Fruit fly (Drosophila melanogaster) whole organism, embryonic: ENCODE data around the gene CG31445.

Experiments used
- Abd-B ChIP-seq: fragments of 200-800 bp; sonication (Bioruptor generic); optimal IDR thresholded peaks from 2 replicates; lab custom pipeline; 2018; ENCODE audit warnings: missing biosample characterization, mild to moderate bottlenecking, missing genetic modification characterization, moderate library complexity
- CG10979 ChIP-seq: fragments of 200-800 bp; sonication (Bioruptor generic); optimal IDR thresholded peaks from 2 replicates; lab custom pipeline; 2018; ENCODE audit warnings: missing biosample characterization, mild to moderate bottlenecking, missing genetic modification characterization, moderate library complexity
- CG12219 ChIP-seq: fragments of 200-800 bp; sonication (Bioruptor generic); optimal IDR thresholded peaks from 3 replicates; lab custom pipeline; 2018; ENCODE audit warnings: missing biosample characterization, mild to moderate bottlenecking, missing genetic modification characterization
- CG12299 ChIP-seq: fragments of 200-800 bp; sonication (Bioruptor generic); optimal IDR thresholded peaks from 2 replicates; lab custom pipeline; 2018; ENCODE audit warnings: missing biosample characterization, mild to moderate bottlenecking, missing genetic modification characterization
- CG1233 ChIP-seq: fragments of 200-800 bp; sonication (Bioruptor generic); optimal IDR thresholded peaks from 4 replicates; lab custom pipeline; 2018; ENCODE audit warnings: missing biosample characterization, mild to moderate bottlenecking, missing genetic modification characterization
- CG12744 ChIP-seq: fragments of 200-800 bp; sonication (Bioruptor generic); optimal IDR thresholded peaks from 2 replicates; lab custom pipeline; 2016; ENCODE audit warnings: missing biosample characterization, missing genetic modification characterization
- CG13296 ChIP-seq: fragments of 200-800 bp; sonication (Bioruptor generic); optimal IDR thresholded peaks from 3 replicates; lab custom pipeline; 2018; ENCODE audit warnings: missing biosample characterization, mild to moderate bottlenecking, missing genetic modification characterization
- CG13894 ChIP-seq: fragments of 200-800 bp; sonication (Bioruptor generic); optimal IDR thresholded peaks from 3 replicates; lab custom pipeline; 2018; ENCODE audit warnings: missing biosample characterization, mild to moderate bottlenecking, missing genetic modification characterization, moderate library complexity
- CG14014 ChIP-seq: fragments of 200-800 bp; sonication (Bioruptor generic); IDR thresholded peaks from 2 replicates; pipeline ENCODE4 v1.3.6; 2022; ENCODE audit warnings: missing biosample characterization, missing genetic modification characterization
- CG14441 ChIP-seq: fragments of 200-800 bp; sonication (Bioruptor generic); IDR thresholded peaks from 2 replicates; pipeline ENCODE4 v1.3.6; 2022; ENCODE audit warnings: missing biosample characterization, missing genetic modification characterization
- CG15696 ChIP-seq: fragments of 200-800 bp; sonication (Bioruptor generic); optimal IDR thresholded peaks from 2 replicates; lab custom pipeline; 2019; ENCODE audit warnings: missing biosample characterization, mild to moderate bottlenecking, missing genetic modification characterization, moderate library complexity
- CG18262 ChIP-seq: fragments of 200-800 bp; optimal IDR thresholded peaks from 3 replicates; lab custom pipeline; 2019; ENCODE audit warnings: missing biosample characterization, mild to moderate bottlenecking, missing genetic modification characterization, moderate library complexity
- CG2678 ChIP-seq: fragments of 200-800 bp; sonication (Bioruptor generic); optimal IDR thresholded peaks from 3 replicates; lab custom pipeline; 2019; ENCODE audit warnings: missing biosample characterization, mild to moderate bottlenecking, missing genetic modification characterization, moderate library complexity
- CG3995 ChIP-seq: fragments of 200-800 bp; sonication (Bioruptor generic); optimal IDR thresholded peaks from 3 replicates; lab custom pipeline; 2016; ENCODE audit warnings: missing biosample characterization, missing genetic modification characterization
- CG4854 ChIP-seq: fragments of 200-800 bp; sonication (Bioruptor generic); optimal IDR thresholded peaks from 2 replicates; lab custom pipeline; 2016; ENCODE audit warnings: missing biosample characterization, missing genetic modification characterization, inconsistent platforms
- CG9727 ChIP-seq: fragments of 200-800 bp; sonication (Bioruptor generic); optimal IDR thresholded peaks from 3 replicates; lab custom pipeline; 2017; ENCODE audit warnings: missing biosample characterization, mild to moderate bottlenecking, missing genetic modification characterization
- CoRest ChIP-seq: fragments of 200-800 bp; sonication (Bioruptor generic); optimal IDR thresholded peaks from 3 replicates; lab custom pipeline; 2018; ENCODE audit warnings: missing biosample characterization, mild to moderate bottlenecking, missing genetic modification characterization, moderate library complexity
- Dip2 ChIP-seq: fragments of 200-800 bp; sonication (Bioruptor generic); IDR thresholded peaks from 2 replicates; pipeline ENCODE4 v1.3.6; 2022; ENCODE audit warnings: missing biosample characterization, missing genetic modification characterization
- Doc3 ChIP-seq: fragments of 200-800 bp; sonication (Bioruptor generic); IDR thresholded peaks from 3 replicates; pipeline ENCODE4 v1.3.6; 2022; ENCODE audit warnings: missing biosample characterization, missing genetic modification characterization; ENCODE audit not compliant: partially characterized antibody
- Dref ChIP-seq: fragments of 200-800 bp; sonication (Bioruptor generic); IDR thresholded peaks from 2 replicates; pipeline ENCODE4 v1.3.6; 2022; ENCODE audit warnings: missing biosample characterization, missing genetic modification characterization
- Elba2 ChIP-seq: fragments of 200-800 bp; sonication (Bioruptor generic); optimal IDR thresholded peaks from 3 replicates; lab custom pipeline; 2016; ENCODE audit warnings: missing biosample characterization, missing genetic modification characterization
- HLH4C ChIP-seq: fragments of 200-800 bp; sonication (Bioruptor generic); IDR thresholded peaks from 3 replicates; pipeline ENCODE4 v1.3.6; 2022; ENCODE audit warnings: missing biosample characterization, missing genetic modification characterization; ENCODE audit not compliant: partially characterized antibody
- Hr51 ChIP-seq, 2 experiments: fragments of 200-800 bp; sonication (Bioruptor generic); optimal IDR thresholded peaks; 2 replicates in 1 of 2; 3 replicates in 1 of 2; lab custom pipeline; 2016 to 2018; ENCODE audit warnings: missing biosample characterization in 2 of 2, missing genetic modification characterization in 2 of 2, mild to moderate bottlenecking in 1 of 2, moderate library complexity in 1 of 2
- Hr78 ChIP-seq, 2 experiments: fragments of 200-800 bp in 1 of 2; fragments of >200 bp in 1 of 2; sonication (Bioruptor generic) in 1 of 2; optimal IDR thresholded peaks; 2 replicates each; lab custom pipeline; 2017 to 2019; ENCODE audit warnings: missing biosample characterization in 2 of 2, missing genetic modification characterization in 2 of 2, mild to moderate bottlenecking in 1 of 2, moderate library complexity in 1 of 2
- MESR4 ChIP-seq: fragments of 200-800 bp; sonication (Bioruptor generic); optimal IDR thresholded peaks from 2 replicates; lab custom pipeline; 2018; ENCODE audit warnings: missing biosample characterization, mild to moderate bottlenecking, missing genetic modification characterization, moderate library complexity
- Med ChIP-seq: fragments of 200-800 bp; sonication (Bioruptor generic); peaks from one replicate; lab custom pipeline; 2016; ENCODE audit warnings: missing biosample characterization, missing genetic modification characterization, mild to moderate bottlenecking, inconsistent platforms, moderate library complexity
- Myb ChIP-seq: fragments of 200-800 bp; sonication (Bioruptor generic); optimal IDR thresholded peaks from 2 replicates; lab custom pipeline; 2016; ENCODE audit warnings: missing biosample characterization, missing genetic modification characterization
- NC2β ChIP-seq: fragments of 200-800 bp; sonication (Bioruptor generic); optimal IDR thresholded peaks from 2 replicates; lab custom pipeline; 2016; ENCODE audit warnings: missing biosample characterization, missing genetic modification characterization
- Sin3A ChIP-seq: fragments of >200 bp; optimal IDR thresholded peaks from 2 replicates; lab custom pipeline; 2018
- Ssrp ChIP-seq: fragments of 200-800 bp; sonication (Bioruptor generic); optimal IDR thresholded peaks from 2 replicates; lab custom pipeline; 2018; ENCODE audit warnings: missing biosample characterization, mild to moderate bottlenecking, missing genetic modification characterization, moderate library complexity
- TFAM ChIP-seq: fragments of 200-800 bp; sonication (Bioruptor generic); optimal IDR thresholded peaks from 2 replicates; lab custom pipeline; 2017; ENCODE audit warnings: missing biosample characterization, missing genetic modification characterization, inconsistent platforms
- amos ChIP-seq: fragments of 200-800 bp; sonication (Bioruptor generic); IDR thresholded peaks from 2 replicates; pipeline ENCODE4 v1.3.6; 2022; ENCODE audit warnings: missing biosample characterization, missing genetic modification characterization; ENCODE audit not compliant: partially characterized antibody
- ase ChIP-seq: fragments of 200-800 bp; sonication (Bioruptor generic); IDR thresholded peaks from 3 replicates; pipeline ENCODE4 v1.3.6; 2022; ENCODE audit warnings: missing biosample characterization, missing genetic modification characterization
- cad ChIP-seq: fragments of >200 bp; optimal IDR thresholded peaks from 2 replicates; lab custom pipeline; 2017; ENCODE audit warnings: missing biosample characterization, missing genetic modification characterization
- crol ChIP-seq: fragments of 200-800 bp; sonication (Bioruptor generic); IDR thresholded peaks from 2 replicates; pipeline ENCODE4 v1.3.6; 2022; ENCODE audit warnings: missing biosample characterization, missing genetic modification characterization
- disco-r ChIP-seq: fragments of 200-800 bp; sonication (Bioruptor generic); optimal IDR thresholded peaks from 2 replicates; lab custom pipeline; 2016; ENCODE audit warnings: missing biosample characterization, missing genetic modification characterization
- hbn ChIP-seq: fragments of 200-800 bp; sonication (Bioruptor generic); IDR thresholded peaks from 2 replicates; pipeline ENCODE4 v1.3.6; 2022; ENCODE audit warnings: missing biosample characterization, missing genetic modification characterization; ENCODE audit not compliant: partially characterized antibody
- her ChIP-seq: fragments of 200-800 bp; sonication (Bioruptor generic); optimal IDR thresholded peaks from 2 replicates; lab custom pipeline; 2016; ENCODE audit warnings: missing biosample characterization, missing genetic modification characterization
- insv ChIP-seq, 2 experiments: fragments of 200-800 bp; sonication (Bioruptor generic); optimal IDR thresholded peaks; 3 replicates each; lab custom pipeline; 2016 to 2018; ENCODE audit warnings: missing biosample characterization in 2 of 2, missing genetic modification characterization in 2 of 2
- lab ChIP-seq: fragments of 200-800 bp; sonication (Bioruptor generic); optimal IDR thresholded peaks from 3 replicates; lab custom pipeline; 2017; ENCODE audit warnings: missing biosample characterization, missing genetic modification characterization, mild to moderate bottlenecking, moderate library complexity, missing genetic modification reagents
- lmd ChIP-seq: fragments of 200-800 bp; sonication (Bioruptor generic); IDR thresholded peaks from 2 replicates; pipeline ENCODE4 v1.3.6; 2022; ENCODE audit warnings: missing biosample characterization, missing genetic modification characterization
- prd ChIP-seq, 3 experiments: fragments of >200 bp in 2 of 3; fragments of 200-800 bp in 1 of 3; sonication (Bioruptor generic) in 1 of 3; optimal IDR thresholded peaks in 2 of 3; IDR thresholded peaks in 1 of 3; 2 replicates in 2 of 3; 3 replicates in 1 of 3; pipeline versions ENCODE4 v1.3.6 to Lab custom; 2017 to 2022; ENCODE audit warnings: missing biosample characterization in 1 of 3, missing genetic modification characterization in 1 of 3
- sens-2 ChIP-seq: fragments of 200-800 bp; sonication (Bioruptor generic); IDR thresholded peaks from 2 replicates; pipeline ENCODE4 v1.3.6; 2022; ENCODE audit warnings: missing biosample characterization, missing genetic modification characterization
- sisA ChIP-seq: fragments of 200-800 bp; sonication (Bioruptor generic); IDR thresholded peaks from 2 replicates; pipeline ENCODE4 v1.3.6; 2022; ENCODE audit warnings: missing biosample characterization, missing genetic modification characterization
- sna ChIP-seq: fragments of 200-800 bp; sonication (Bioruptor generic); IDR thresholded peaks from 2 replicates; pipeline ENCODE4 v1.3.6; 2022; ENCODE audit warnings: missing biosample characterization, missing genetic modification characterization; ENCODE audit not compliant: partially characterized antibody
- toy ChIP-seq: fragments of 200-800 bp; sonication (Bioruptor generic); IDR thresholded peaks from 2 replicates; pipeline ENCODE4 v1.3.6; 2022; ENCODE audit warnings: missing biosample characterization, missing genetic modification characterization
- wek ChIP-seq: fragments of 200-800 bp; sonication (Bioruptor generic); optimal IDR thresholded peaks from 3 replicates; lab custom pipeline; 2018; ENCODE audit warnings: missing biosample characterization, mild to moderate bottlenecking, missing genetic modification characterization, moderate library complexity
- zf30C ChIP-seq: fragments of 200-800 bp; sonication (Bioruptor generic); optimal IDR thresholded peaks from 3 replicates; lab custom pipeline; 2018; ENCODE audit warnings: missing biosample characterization, mild to moderate bottlenecking, missing genetic modification characterization

Gene CG31445

dm6 chr3R:29222891-29223842 is 21.5 kb downstream of the CG31445 start, which contains the start of the genes Cisd2 and Brd8 (continued):
- TF ChIP-seq Abd-B (GFP tag; lab: Kevin White, UChicago) (peak; percentile 31), CG15696 (tag; lab: Kevin White, UChicago) (no peak), Med (GFP tag; lab: Kevin White, UChicago) (peak; percentile 81), her (GFP tag; lab: Kevin White, UChicago) (no peak), sisA (no peak), CG18262 (tag; lab: Kevin White, UChicago) (no peak), Sin3A (lab: Kevin White, UChicago) (peak; percentile 69), insv (GFP tag; optimal IDR thresholded peaks at IDR 0.05; lab: Kevin White, UChicago) (peak in 1 of 2 experiments; percentile 24), Myb (GFP tag; lab: Kevin White, UChicago) (peak; percentile 47), CG1233 (no peak), CG14014 (GFP tag; lab: Robert Waterston, UW) (no peak), NC2β (no peak), Ssrp (tag; lab: Kevin White, UChicago) (no peak), Doc3 (GFP tag; lab: Robert Waterston, UW) (peak; percentile 76), CG10979 (tag; lab: Kevin White, UChicago) (no peak), disco-r (GFP tag; lab: Kevin White, UChicago) (no peak), Dref (GFP tag; lab: Robert Waterston, UW) (peak; percentile 99), hbn (peak; percentile 88), toy (no peak), Elba2 (GFP tag; lab: Kevin White, UChicago) (no peak), CG12219 (GFP tag; lab: Kevin White, UChicago) (no peak), lab (GFP tag; lab: Kevin White, UChicago) (no peak), CG12299 (tag; lab: Kevin White, UChicago) (no peak), prd (optimal IDR thresholded peaks at IDR 0.05; lab: Kevin White, UChicago) (no peak), prd (GFP tag; IDR thresholded peaks at IDR 0.05; lab: Robert Waterston, UW) (0 out of 3 replicates have a peak, but pooled peaks have one; percentile 4), CG13894 (tag; lab: Kevin White, UChicago) (peak; percentile 6), ase (no peak), sna (peak; percentile 87), Dip2 (GFP tag; lab: Robert Waterston, UW) (no peak), CG4854 (GFP tag; lab: Kevin White, UChicago) (no peak), CoRest (tag; lab: Kevin White, UChicago) (no peak), crol (no peak), lmd (no peak), MESR4 (GFP tag; lab: Kevin White, UChicago) (peak; percentile 78), amos (GFP tag; lab: Robert Waterston, UW) (peak; percentile 96), wek (GFP tag; lab: Kevin White, UChicago) (no peak), CG14441 (GFP tag; lab: Robert Waterston, UW) (no peak), CG3995 (GFP tag; lab: Kevin White, UChicago) (peak; percentile 30), CG9727 (GFP tag; lab: Kevin White, UChicago) (no peak), Hr78 (GFP tag; optimal IDR thresholded peaks at IDR 0.05; lab: Kevin White, UChicago) (no peak), sens-2 (GFP tag; lab: Robert Waterston, UW) (no peak), CG2678 (tag; lab: Kevin White, UChicago) (no peak), TFAM (GFP tag; lab: Kevin White, UChicago) (no peak), CG13296 (GFP tag; lab: Kevin White, UChicago) (no peak), cad (no peak), Hr51 (GFP tag; optimal IDR thresholded peaks at IDR 0.05; lab: Kevin White, UChicago) (no peak), zf30C (GFP tag; lab: Kevin White, UChicago) (no peak), HLH4C (GFP tag; lab: Robert Waterston, UW) (peak; percentile 98), CG12744 (no peak)
